Fruit fly (Drosophila melanogaster): ENCODE results near the gene Nup358.

DNA sequence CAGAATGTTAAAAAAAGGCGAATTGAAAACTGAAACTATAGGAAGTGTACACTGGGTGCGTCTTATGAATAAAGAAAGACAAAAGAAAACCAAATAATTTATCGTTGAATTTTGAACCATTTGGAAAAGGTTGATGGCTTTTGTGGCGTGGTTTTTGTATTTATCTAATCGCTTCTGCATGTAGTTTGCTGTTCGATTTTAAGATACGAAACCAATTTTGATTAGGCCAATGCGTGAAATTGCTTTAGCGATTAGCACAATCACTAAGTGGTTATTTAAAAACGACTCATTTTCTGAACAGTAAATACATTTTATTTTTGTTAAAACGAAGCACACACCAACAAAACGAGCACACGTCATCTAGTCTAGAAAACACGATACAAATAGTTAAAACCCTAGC lies 11.5 kb downstream of the Nup358 start:
- TF ChIP-seq CG8478 (optimal IDR thresholded peaks at IDR 0.05) (no peak), pan (optimal IDR thresholded peaks at IDR 0.05) (no peak), psq (optimal IDR thresholded peaks at IDR 0.05) (no peak), usp (GFP tag; optimal IDR thresholded peaks at IDR 0.05) (no peak)

All from whole organism.